Worm (Caenorhabditis elegans) whole organism, L2 larva: ENCODE results near the gene T24E12.3.

ENCODE experiments used
- C34F6.9 ChIP-seq: fragments of 150-350 bp; optimal IDR thresholded peaks from 2 replicates; lab custom pipeline; 2014; ENCODE audit warnings: missing biosample characterization, missing genetic modification characterization
- R02D3.7 ChIP-seq: fragments of 150-350 bp; optimal IDR thresholded peaks from 2 replicates; lab custom pipeline; 2014; ENCODE audit warnings: missing biosample characterization, missing genetic modification characterization
- ceh-82 ChIP-seq: fragments of 150-350 bp; optimal IDR thresholded peaks from 2 replicates; lab custom pipeline; 2014; ENCODE audit warnings: missing biosample characterization, missing genetic modification characterization
- dmd-4 ChIP-seq: sonication (generic microtip); optimal IDR thresholded peaks from 2 replicates; lab custom pipeline; 2017; ENCODE audit warnings: missing biosample characterization, missing genetic modification characterization
- lin-39 ChIP-seq: fragments of 150-350 bp; optimal IDR thresholded peaks from 2 replicates; lab custom pipeline; 2014; ENCODE audit warnings: missing biosample characterization, missing genetic modification reagents, missing genetic modification characterization
- mdl-1 ChIP-seq, 2 experiments: fragments of 150-350 bp in 1 of 2; sonication (generic microtip) in 1 of 2; optimal IDR thresholded peaks; 2 replicates each; lab custom pipeline; 2017; ENCODE audit warnings: missing biosample characterization in 2 of 2, missing genetic modification characterization in 2 of 2
- skn-1 ChIP-seq: sonication (generic microtip); optimal IDR thresholded peaks from 2 replicates; lab custom pipeline; 2017; ENCODE audit warnings: missing biosample characterization, missing genetic modification characterization
- snpc-4 ChIP-seq: fragments of 150-350 bp; optimal IDR thresholded peaks from 2 replicates; lab custom pipeline; 2014; ENCODE audit warnings: missing biosample characterization, missing genetic modification characterization
- zag-1 ChIP-seq: fragments of 150-350 bp; optimal IDR thresholded peaks from 2 replicates; lab custom pipeline; 2014; ENCODE audit warnings: missing biosample characterization, missing genetic modification characterization
- ztf-11 ChIP-seq: sonication (generic microtip); optimal IDR thresholded peaks from 2 replicates; lab custom pipeline; 2017; ENCODE audit warnings: missing biosample characterization, missing genetic modification characterization

- TF ChIP-seq skn-1 (tag; lab: Kevin White, UChicago) (no peak), R02D3.7 (tag; lab: Kevin White, UChicago) (no peak), lin-39 (tag; lab: Kevin White, UChicago) (no peak), ceh-82 (tag; lab: Kevin White, UChicago) (no peak), snpc-4 (tag; lab: Kevin White, UChicago) (no peak), zag-1 (no peak), C34F6.9 (tag; lab: Kevin White, UChicago) (no peak), ztf-11 (no peak), mdl-1 (tag; optimal IDR thresholded peaks at IDR 0.05; lab: Kevin White, UChicago) (no peak), dmd-4 (tag; lab: Kevin White, UChicago) (no peak)
Measured at ce11 chrII:3803219-3803618, 27.4 kb downstream of the T24E12.3 start, which contains the start of gene ins-32.
